Fruit fly (Drosophila melanogaster): ENCODE data around the gene CG34404.

The CG34404 gene

dm6 chr3R:15339111-15339510 is 28.4 kb downstream of the CG34404 start:
- TF ChIP-seq Clk (GFP tag; optimal IDR thresholded peaks at IDR 0.05) (no peak), tj (GFP tag; optimal IDR thresholded peaks at IDR 0.05) (no peak), CG7101 (tag; optimal IDR thresholded peaks at IDR 0.05) (no peak)

dm6 chr3R:15332994-15333393 is 34.5 kb downstream of the CG34404 start, which contains the start of the genes Fkbp39 and Cyfip:
Fkbp39 (minus strand) TSS chr3R:15333133.
Cyfip (plus strand) TSS chr3R:15333266.
- TF ChIP-seq pad (GFP tag; optimal IDR thresholded peaks at IDR 0.05) = peak; percentile 66
- TF ChIP-seq CG5204 (GFP tag; optimal IDR thresholded peaks at IDR 0.05) = no peak
- TF ChIP-seq Clk (GFP tag; optimal IDR thresholded peaks at IDR 0.05) = no peak
- TF ChIP-seq kay (GFP tag; ENCODE audit: borderline replicate concordance) = no peak
- TF ChIP-seq CG11617 (GFP tag; optimal IDR thresholded peaks at IDR 0.05) = peak; percentile 42
- TF ChIP-seq ovo (GFP tag; optimal IDR thresholded peaks at IDR 0.05) = no peak
- TF ChIP-seq CG12768 (GFP tag; optimal IDR thresholded peaks at IDR 0.05) = no peak
- TF ChIP-seq CG1620 (GFP tag; optimal IDR thresholded peaks at IDR 0.05) = peak; percentile 65
- peak; percentile 40 for TF ChIP-seq CG14711 (tag; optimal IDR thresholded peaks at IDR 0.05)
- TF ChIP-seq cic (GFP tag; optimal IDR thresholded peaks at IDR 0.05) = peak; percentile 51
- peak; percentile 99 for TF ChIP-seq Mnt (GFP tag; optimal IDR thresholded peaks at IDR 0.05)
- TF ChIP-seq Crg-1 (GFP tag; optimal IDR thresholded peaks at IDR 0.05) = peak; percentile 60
- TF ChIP-seq cnc (optimal IDR thresholded peaks at IDR 0.05) = no peak
- TF ChIP-seq bab1 (GFP tag; optimal IDR thresholded peaks at IDR 0.05) = peak; percentile 79
- TF ChIP-seq CG7101 (tag; optimal IDR thresholded peaks at IDR 0.05) = peak; percentile 44

dm6 chr3R:15330472-15330871 is 37.0 kb downstream of the CG34404 start, which contains the start of gene mRpL9:
mRpL9 (plus strand) TSS chr3R:15330738.
- no peak for TF ChIP-seq toe (GFP tag; optimal IDR thresholded peaks at IDR 0.05)
- TF ChIP-seq Hr96 (GFP tag; optimal IDR thresholded peaks at IDR 0.05) = no peak
- no peak for TF ChIP-seq Crg-1 (GFP tag; optimal IDR thresholded peaks at IDR 0.05)
- TF ChIP-seq pad (GFP tag; optimal IDR thresholded peaks at IDR 0.05) = no peak
- TF ChIP-seq cic (GFP tag; optimal IDR thresholded peaks at IDR 0.05) = no peak
- TF ChIP-seq CG11617 (GFP tag; optimal IDR thresholded peaks at IDR 0.05) = no peak
- no peak for TF ChIP-seq tj (GFP tag; optimal IDR thresholded peaks at IDR 0.05)
- TF ChIP-seq CG7101 (tag; optimal IDR thresholded peaks at IDR 0.05) = peak; percentile 57
- TF ChIP-seq CG5204 (GFP tag; optimal IDR thresholded peaks at IDR 0.05) = no peak
- TF ChIP-seq Clk (GFP tag; optimal IDR thresholded peaks at IDR 0.05) = no peak
- TF ChIP-seq CG7045 (GFP tag; optimal IDR thresholded peaks at IDR 0.05) = no peak
- no peak for TF ChIP-seq CG33017 (tag; optimal IDR thresholded peaks at IDR 0.05)
- TF ChIP-seq CG1620 (GFP tag; optimal IDR thresholded peaks at IDR 0.05) = peak; percentile 46
- peak; percentile 30 for TF ChIP-seq bab1 (GFP tag; optimal IDR thresholded peaks at IDR 0.05)
- TF ChIP-seq kay (GFP tag; ENCODE audit: borderline replicate concordance) = no peak
- peak; percentile 43 for TF ChIP-seq CG14711 (tag; optimal IDR thresholded peaks at IDR 0.05)
- TF ChIP-seq cnc (optimal IDR thresholded peaks at IDR 0.05) = no peak
- TF ChIP-seq Mnt (GFP tag; optimal IDR thresholded peaks at IDR 0.05) = peak; percentile 36
- no peak for TF ChIP-seq CG12768 (GFP tag; optimal IDR thresholded peaks at IDR 0.05)
- TF ChIP-seq ovo (GFP tag; optimal IDR thresholded peaks at IDR 0.05) = no peak

- TF ChIP-seq ovo (GFP tag; optimal IDR thresholded peaks at IDR 0.05) (peak; percentile 43), CG12768 (GFP tag; optimal IDR thresholded peaks at IDR 0.05) (no peak)
These were observed 39.2 kb downstream of the CG34404 start, which contains the start of the genes CG6236 and ea for dm6 chr3R:15328083-15328779. CG6236 (minus strand) TSS chr3R:15328269. ea (plus strand) TSS chr3R:15328729.

- TF ChIP-seq Hr96 (GFP tag; optimal IDR thresholded peaks at IDR 0.05) (no peak), CG33017 (tag; optimal IDR thresholded peaks at IDR 0.05) (no peak), Mnt (GFP tag; optimal IDR thresholded peaks at IDR 0.05) (no peak), ovo (GFP tag; optimal IDR thresholded peaks at IDR 0.05) (no peak), CG7045 (GFP tag; optimal IDR thresholded peaks at IDR 0.05) (no peak), bab1 (GFP tag; optimal IDR thresholded peaks at IDR 0.05) (no peak), Crg-1 (GFP tag; optimal IDR thresholded peaks at IDR 0.05) (no peak), cnc (optimal IDR thresholded peaks at IDR 0.05) (no peak), Clk (GFP tag; optimal IDR thresholded peaks at IDR 0.05) (no peak), CG1620 (GFP tag; optimal IDR thresholded peaks at IDR 0.05) (no peak)
These were observed 46.7 kb downstream of the CG34404 start, which contains the start of gene ear for dm6 chr3R:15320747-15321085. ear (plus strand) TSS chr3R:15320756.

- TF ChIP-seq CG14711 (tag; optimal IDR thresholded peaks at IDR 0.05) = peak; percentile 34
- no peak for TF ChIP-seq Hr96 (GFP tag; optimal IDR thresholded peaks at IDR 0.05)
- TF ChIP-seq CG12768 (GFP tag; optimal IDR thresholded peaks at IDR 0.05) = peak; percentile 37
- TF ChIP-seq CG11617 (GFP tag; optimal IDR thresholded peaks at IDR 0.05) = peak; percentile 73
- no peak for TF ChIP-seq Clk (GFP tag; optimal IDR thresholded peaks at IDR 0.05)
- TF ChIP-seq tj (GFP tag; optimal IDR thresholded peaks at IDR 0.05) = peak; percentile 42
- peak; percentile 73 for TF ChIP-seq CG5204 (GFP tag; optimal IDR thresholded peaks at IDR 0.05)
- peak; percentile 27 for TF ChIP-seq Mnt (GFP tag; optimal IDR thresholded peaks at IDR 0.05)
- peak; percentile 42 for TF ChIP-seq bab1 (GFP tag; optimal IDR thresholded peaks at IDR 0.05)
- TF ChIP-seq Crg-1 (GFP tag; optimal IDR thresholded peaks at IDR 0.05) = no peak
- TF ChIP-seq CG7101 (tag; optimal IDR thresholded peaks at IDR 0.05) = peak; percentile 76
- peak; percentile 32 for TF ChIP-seq CG1620 (GFP tag; optimal IDR thresholded peaks at IDR 0.05)
- peak; percentile 7 for TF ChIP-seq ovo (GFP tag; optimal IDR thresholded peaks at IDR 0.05)
- peak in 1 of 2 experiments; percentile 38 for TF ChIP-seq cnc (optimal IDR thresholded peaks at IDR 0.05)
- TF ChIP-seq CG33017 (tag; optimal IDR thresholded peaks at IDR 0.05) = peak; percentile 62
- TF ChIP-seq kay (GFP tag; ENCODE audit: borderline replicate concordance) = no peak
- peak; percentile 48 for TF ChIP-seq toe (GFP tag; optimal IDR thresholded peaks at IDR 0.05)
- TF ChIP-seq pad (GFP tag; optimal IDR thresholded peaks at IDR 0.05) = peak; percentile 43
- TF ChIP-seq cic (GFP tag; optimal IDR thresholded peaks at IDR 0.05) = no peak
- TF ChIP-seq CG7045 (GFP tag; optimal IDR thresholded peaks at IDR 0.05) = peak; percentile 53
These were observed 47.3 kb downstream of the CG34404 start, which contains the start of the genes CG6276 and CG44040 for dm6 chr3R:15319912-15320746. CG6276 (minus strand) TSS chr3R:15320069. CG44040 (plus strand) TSS chr3R:15320378.
